Fruit fly (Drosophila melanogaster) whole organism, adult: ENCODE results near the gene Mondo.

ENCODE experiments used
- CG12768 ChIP-seq: fragments of 200-800 bp; sonication (Bioruptor generic); optimal IDR thresholded peaks from 2 replicates; lab custom pipeline; 2017; ENCODE audit warnings: missing biosample characterization, missing genetic modification characterization, mild to moderate bottlenecking, moderate library complexity, missing genetic modification reagents
- toe ChIP-seq: fragments of 200-800 bp; sonication (Bioruptor generic); optimal IDR thresholded peaks from 2 replicates; lab custom pipeline; 2016; ENCODE audit warnings: missing biosample characterization, missing genetic modification characterization

The Mondo gene

dm6 chr2L:21236633-21237032 lies 73.2 kb downstream of the Mondo start, which contains the start of gene CG31626:
Gene CG31626 (minus strand): TSS chr2L:21236733.
- TF ChIP-seq toe (GFP tag; lab: Kevin White, UChicago) = no peak
- TF ChIP-seq CG12768 (GFP tag; lab: Kevin White, UChicago) = no peak
